Fruit fly (Drosophila melanogaster): ENCODE measurements around the gene TM9SF2.

TM9SF2 gene

dm6 chr2L:20734066-20734686 lies at the start of gene TM9SF2 (continued):
- no peak for TF ChIP-seq pros (GFP tag; optimal IDR thresholded peaks at IDR 0.05)
- no peak for TF ChIP-seq gt (GFP tag; IDR thresholded peaks at IDR 0.05)
- TF ChIP-seq CG33213 (GFP tag; optimal IDR thresholded peaks at IDR 0.05) = no peak
- peak; percentile 33 for TF ChIP-seq CG17385 (GFP tag; optimal IDR thresholded peaks at IDR 0.05)
- no peak for TF ChIP-seq tna (GFP tag; IDR thresholded peaks at IDR 0.05; ENCODE audit: partially characterized antibody)
- TF ChIP-seq HHEX (GFP tag; optimal IDR thresholded peaks at IDR 0.05) = peak; percentile 21
- no peak for TF ChIP-seq sens (GFP tag)
- TF ChIP-seq bab2 (GFP tag; optimal IDR thresholded peaks at IDR 0.05) = peak; percentile 29
- peak; percentile 56 for TF ChIP-seq mam (GFP tag; optimal IDR thresholded peaks at IDR 0.05)
- no peak for TF ChIP-seq ewg (GFP tag; optimal IDR thresholded peaks at IDR 0.05)
- 0 out of 3 replicates have a peak, but pooled peaks have one; percentile 27 for TF ChIP-seq zfh1 (GFP tag; IDR thresholded peaks at IDR 0.05)
- no peak for TF ChIP-seq nerfin-1 (tag; optimal IDR thresholded peaks at IDR 0.05)
- TF ChIP-seq MESR4 (GFP tag; optimal IDR thresholded peaks at IDR 0.05) = peak; percentile 66
- no peak for TF ChIP-seq toy (GFP tag; IDR thresholded peaks at IDR 0.05)
- no peak for TF ChIP-seq CG14965 (GFP tag; optimal IDR thresholded peaks at IDR 0.05; ENCODE audit: borderline replicate concordance)
- 0 out of 2 replicates have a peak, but pooled peaks have one; percentile 13 for TF ChIP-seq CG11247 (GFP tag; IDR thresholded peaks at IDR 0.05)
- peak; percentile 76 for TF ChIP-seq D (optimal IDR thresholded peaks at IDR 0.05)
- TF ChIP-seq D (GFP tag; optimal IDR thresholded peaks at IDR 0.05) = no peak
- TF ChIP-seq Hmr (GFP tag; optimal IDR thresholded peaks at IDR 0.05) = peak; percentile 22
- TF ChIP-seq CG6854 (GFP tag; optimal IDR thresholded peaks at IDR 0.05) = no peak
- no peak for TF ChIP-seq Doc2 (GFP tag; IDR thresholded peaks at IDR 0.05)
- 0 out of 2 replicates have a peak, but pooled peaks have one; percentile 25 for TF ChIP-seq CG7372 (GFP tag; IDR thresholded peaks at IDR 0.05)
- TF ChIP-seq gcm (GFP tag; optimal IDR thresholded peaks at IDR 0.05) = no peak
- no peak for TF ChIP-seq CG10565 (GFP tag; optimal IDR thresholded peaks at IDR 0.05)
- no peak for TF ChIP-seq CG6689 (GFP tag; IDR thresholded peaks at IDR 0.05)
- TF ChIP-seq Ets65A (GFP tag) = peak; percentile 91
- TF ChIP-seq CG17829 (tag; optimal IDR thresholded peaks at IDR 0.05) = peak; percentile 14
- TF ChIP-seq Fer1 (GFP tag; optimal IDR thresholded peaks at IDR 0.05) = no peak
- no peak for TF ChIP-seq CkIIα-i1 (GFP tag; IDR thresholded peaks at IDR 0.05)
- TF ChIP-seq pnt (GFP tag; optimal IDR thresholded peaks at IDR 0.05) = no peak
- no peak for TF ChIP-seq CG2712 (tag; optimal IDR thresholded peaks at IDR 0.05)
- peak; percentile 36 for TF ChIP-seq chn (GFP tag; optimal IDR thresholded peaks at IDR 0.05)
- no peak for TF ChIP-seq sqz (GFP tag; optimal IDR thresholded peaks at IDR 0.05)
- no peak for TF ChIP-seq CHES-1-like (GFP tag; optimal IDR thresholded peaks at IDR 0.05)
- TF ChIP-seq klu (GFP tag; IDR thresholded peaks at IDR 0.05) = no peak
- no peak for TF ChIP-seq zen (tag; optimal IDR thresholded peaks at IDR 0.05)

dm6 chr2L:20783908-20784307 lies 49.8 kb upstream of the TM9SF2 start:
- TF ChIP-seq Hr39 (optimal IDR thresholded peaks at IDR 0.05) (no peak), Stat92E (GFP tag; optimal IDR thresholded peaks at IDR 0.05) (no peak), Dip2 (GFP tag; IDR thresholded peaks at IDR 0.05) (no peak), fd102C (GFP tag; optimal IDR thresholded peaks at IDR 0.05) (no peak), Hey (tag; optimal IDR thresholded peaks at IDR 0.05) (peak; percentile 5), sug (tag; optimal IDR thresholded peaks at IDR 0.05) (peak; percentile 16), CG10462 (GFP tag; optimal IDR thresholded peaks at IDR 0.05) (no peak), HLH54F (GFP tag; optimal IDR thresholded peaks at IDR 0.05) (no peak), CHES-1-like (GFP tag; optimal IDR thresholded peaks at IDR 0.05) (no peak), CG13775 (GFP tag; optimal IDR thresholded peaks at IDR 0.05) (no peak), exex (tag; optimal IDR thresholded peaks at IDR 0.05) (peak; percentile 52), Dfd (GFP tag; optimal IDR thresholded peaks at IDR 0.05) (no peak)
